Fruit fly (Drosophila melanogaster): Measurements from ENCODE around the gene Prosalpha6T.
A peak's percentile ranks its signal among the peaks of the same experiment; 100 is the strongest.

Prosalpha6T gene

dm6 chr2L:13251167-13251566 is 19.3 kb downstream of the Prosalpha6T start (continued):
- peak; percentile 22 for TF ChIP-seq achi (GFP tag; optimal IDR thresholded peaks at IDR 0.05)
- TF ChIP-seq fd85E (GFP tag; optimal IDR thresholded peaks at IDR 0.05) = no peak
- no peak for TF ChIP-seq fkh (GFP tag; optimal IDR thresholded peaks at IDR 0.05)
- TF ChIP-seq Lpt (GFP tag; optimal IDR thresholded peaks at IDR 0.05) = peak; percentile 20
- TF ChIP-seq CG34406 (GFP tag; optimal IDR thresholded peaks at IDR 0.05) = no peak
- no peak for TF ChIP-seq OdsH (GFP tag; optimal IDR thresholded peaks at IDR 0.05)
- peak; percentile 31 for TF ChIP-seq CG6808 (GFP tag; optimal IDR thresholded peaks at IDR 0.05)
- TF ChIP-seq Blimp-1 (GFP tag; optimal IDR thresholded peaks at IDR 0.05) = no peak
- TF ChIP-seq svp (GFP tag) = no peak
- no peak for TF ChIP-seq pdm3 (GFP tag; optimal IDR thresholded peaks at IDR 0.05)
- TF ChIP-seq Sox14 (GFP tag; optimal IDR thresholded peaks at IDR 0.05) = peak; percentile 1

- no peak for TF ChIP-seq esn (GFP tag; optimal IDR thresholded peaks at IDR 0.05)
- no peak for TF ChIP-seq Gug (GFP tag; IDR thresholded peaks at IDR 0.05)
- no peak for TF ChIP-seq vri (GFP tag; optimal IDR thresholded peaks at IDR 0.05)
- no peak for TF ChIP-seq CG32006 (GFP tag; optimal IDR thresholded peaks at IDR 0.05)
- TF ChIP-seq CG11294 (GFP tag; IDR thresholded peaks at IDR 0.05) = no peak
- no peak for TF ChIP-seq achi (GFP tag; optimal IDR thresholded peaks at IDR 0.05)
- no peak for TF ChIP-seq CG8119 (GFP tag; IDR thresholded peaks at IDR 0.05)
- TF ChIP-seq Ets96B (tag; optimal IDR thresholded peaks at IDR 0.05) = no peak
- TF ChIP-seq acj6 (GFP tag; optimal IDR thresholded peaks at IDR 0.05) = no peak
- TF ChIP-seq CG31627 (GFP tag; optimal IDR thresholded peaks at IDR 0.05) = no peak
Observed at dm6 chr2L:13257177-13257576, 25.3 kb downstream of the Prosalpha6T start, which contains the start of gene Naa20B. TSS of gene Naa20B (plus strand) at chr2L:13257477.

dm6 chr2L:13258702-13259101 is 26.9 kb downstream of the Prosalpha6T start:
- TF ChIP-seq CG6163 (GFP tag; IDR thresholded peaks at IDR 0.05) (peak; percentile 53; the same call in 1 of the 3 replicates), CG10631 (GFP tag; optimal IDR thresholded peaks at IDR 0.05) (peak; percentile 21), OdsH (GFP tag; optimal IDR thresholded peaks at IDR 0.05) (peak; percentile 35), CG9139 (GFP tag; optimal IDR thresholded peaks at IDR 0.05) (no peak), pdm3 (GFP tag; optimal IDR thresholded peaks at IDR 0.05) (peak; percentile 32), CG8119 (GFP tag; IDR thresholded peaks at IDR 0.05) (peak; percentile 60; the same call in 2 of the 3 replicates), Hr4 (GFP tag; optimal IDR thresholded peaks at IDR 0.05) (peak; percentile 29), Lpt (GFP tag; optimal IDR thresholded peaks at IDR 0.05) (peak; percentile 18), CG6276 (GFP tag; optimal IDR thresholded peaks at IDR 0.05) (peak; percentile 52), CG15336 (GFP tag; IDR thresholded peaks at IDR 0.05) (peak; percentile 66), CG8632 (GFP tag; optimal IDR thresholded peaks at IDR 0.05) (no peak), CG3919 (GFP tag; optimal IDR thresholded peaks at IDR 0.05) (peak; percentile 42), Eip78C (GFP tag) (peak; percentile 82), Met (GFP tag; optimal IDR thresholded peaks at IDR 0.05) (peak; percentile 18), CG4318 (GFP tag; optimal IDR thresholded peaks at IDR 0.05) (no peak), CG11902 (GFP tag; optimal IDR thresholded peaks at IDR 0.05) (no peak), achi (GFP tag; optimal IDR thresholded peaks at IDR 0.05) (peak; percentile 48), fkh (GFP tag; optimal IDR thresholded peaks at IDR 0.05) (no peak), net (GFP tag; optimal IDR thresholded peaks at IDR 0.05) (peak; percentile 22), CG32006 (GFP tag; optimal IDR thresholded peaks at IDR 0.05) (peak; percentile 24)

- TF ChIP-seq fd85E (GFP tag; optimal IDR thresholded peaks at IDR 0.05) (no peak), lz (GFP tag; optimal IDR thresholded peaks at IDR 0.05) (no peak), spab (GFP tag; optimal IDR thresholded peaks at IDR 0.05) (no peak), CG3032 (tag; optimal IDR thresholded peaks at IDR 0.05) (no peak), CG6276 (GFP tag; optimal IDR thresholded peaks at IDR 0.05) (no peak), Eip75B (GFP tag; optimal IDR thresholded peaks at IDR 0.05) (no peak), Sox14 (GFP tag; optimal IDR thresholded peaks at IDR 0.05) (no peak), eg (GFP tag; IDR thresholded peaks at IDR 0.05) (no peak), cyc (GFP tag; optimal IDR thresholded peaks at IDR 0.05) (no peak)
Observed at dm6 chr2L:13259643-13260042, 27.8 kb downstream of the Prosalpha6T start, which contains the start of gene CG31730. TSS of gene CG31730 (minus strand) at chr2L:13259743.

All from whole organism, prepupa.